Fruit fly (Drosophila melanogaster): Measurements from ENCODE around the gene Bdbt.

Bdbt gene

DNA sequence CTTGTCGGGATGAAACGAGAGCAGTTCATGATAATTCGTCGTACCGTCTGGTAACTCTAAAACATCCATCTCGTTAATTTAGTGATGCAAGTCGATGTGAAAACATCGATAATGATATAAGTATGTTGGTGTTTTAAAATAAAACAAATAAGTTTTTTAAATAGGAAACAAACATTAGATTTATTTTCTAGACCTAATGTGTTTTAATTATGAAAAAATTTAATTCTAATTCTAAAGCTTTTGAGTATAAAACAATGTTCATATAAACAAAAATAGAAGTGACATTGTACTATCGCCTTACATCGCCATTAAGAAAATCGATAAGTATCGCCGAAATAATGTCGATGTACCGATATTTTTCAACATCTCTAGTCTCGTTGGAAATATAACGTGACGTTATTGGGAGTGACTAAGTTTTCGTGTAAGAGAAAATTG, 7.6 kb downstream of the Bdbt start, which contains the start of gene Rab11 (continued):
- TF ChIP-seq Ada2b (GFP tag; IDR thresholded peaks at IDR 0.05) (0 out of 2 replicates have a peak, but pooled peaks have one; percentile 14), Sry-δ (GFP tag; optimal IDR thresholded peaks at IDR 0.05) (peak; percentile 91), maf-S (GFP tag; optimal IDR thresholded peaks at IDR 0.05) (no peak), wdn (GFP tag; IDR thresholded peaks at IDR 0.05) (no peak), CG8765 (GFP tag; IDR thresholded peaks at IDR 0.05) (0 out of 2 replicates have a peak, but pooled peaks have one; percentile 14), CG8089 (GFP tag; optimal IDR thresholded peaks at IDR 0.05) (no peak), Sox100B (GFP tag; optimal IDR thresholded peaks at IDR 0.05) (peak; percentile 32), Bgb (GFP tag; IDR thresholded peaks at IDR 0.05; ENCODE audit: partially characterized antibody) (peak; percentile 91), CG15696 (tag; optimal IDR thresholded peaks at IDR 0.05) (peak; percentile 57), CG8359 (GFP tag; optimal IDR thresholded peaks at IDR 0.05; ENCODE audit: borderline replicate concordance) (no peak), Ets65A (GFP tag) (peak; percentile 8), CG11723 (GFP tag; optimal IDR thresholded peaks at IDR 0.05) (no peak), ab (GFP tag; optimal IDR thresholded peaks at IDR 0.05) (no peak), ac (GFP tag; optimal IDR thresholded peaks at IDR 0.05) (no peak), grn (GFP tag; optimal IDR thresholded peaks at IDR 0.05) (no peak), CG12236 (GFP tag; optimal IDR thresholded peaks at IDR 0.05) (no peak), CG4282 (GFP tag; optimal IDR thresholded peaks at IDR 0.05) (no peak), dati (GFP tag; IDR thresholded peaks at IDR 0.05) (no peak), CG12071 (GFP tag; optimal IDR thresholded peaks at IDR 0.05) (no peak), Antp (GFP tag; optimal IDR thresholded peaks at IDR 0.05) (peak; percentile 4), CG10209 (GFP tag; optimal IDR thresholded peaks at IDR 0.05) (peak; percentile 38), CG34376 (GFP tag; optimal IDR thresholded peaks at IDR 0.05) (peak; percentile 60), nau (GFP tag; optimal IDR thresholded peaks at IDR 0.05) (no peak), ems (GFP tag; optimal IDR thresholded peaks at IDR 0.05) (peak; percentile 68), mam (GFP tag; optimal IDR thresholded peaks at IDR 0.05) (peak; percentile 35), CG1233 (GFP tag; optimal IDR thresholded peaks at IDR 0.05) (peak; percentile 39), ewg (GFP tag; optimal IDR thresholded peaks at IDR 0.05) (peak; percentile 16), Vsx1 (GFP tag; optimal IDR thresholded peaks at IDR 0.05) (peak; percentile 28), crp (GFP tag; optimal IDR thresholded peaks at IDR 0.05) (peak in 1 of 2 experiments; percentile 15), crc (GFP tag; optimal IDR thresholded peaks at IDR 0.05) (no peak), CG31441 (GFP tag; IDR thresholded peaks at IDR 0.05) (peak; percentile 59; the same call in 1 of the 2 replicates), CG11456 (GFP tag; IDR thresholded peaks at IDR 0.05) (0 out of 3 replicates have a peak, but pooled peaks have one; percentile 45), CG3065 (GFP tag; optimal IDR thresholded peaks at IDR 0.05) (peak; percentile 19), Dp (GFP tag; optimal IDR thresholded peaks at IDR 0.05) (peak; percentile 53), gsb-n (tag; optimal IDR thresholded peaks at IDR 0.05) (peak; percentile 15), Lhr (GFP tag; optimal IDR thresholded peaks at IDR 0.05) (peak; percentile 21), vvl (GFP tag; IDR thresholded peaks at IDR 0.05) (peak; percentile 46), dysf (GFP tag; IDR thresholded peaks at IDR 0.05) (peak; percentile 43; the same call in 2 of the 3 replicates), CG6765 (GFP tag; optimal IDR thresholded peaks at IDR 0.05) (no peak), exex (tag; optimal IDR thresholded peaks at IDR 0.05) (peak; percentile 51), Max (GFP tag; optimal IDR thresholded peaks at IDR 0.05) (peak; percentile 71), hb (GFP tag; IDR thresholded peaks at IDR 0.05; ENCODE audit: partially characterized antibody) (peak; percentile 81), so (GFP tag; IDR thresholded peaks at IDR 0.05) (no peak), shn (GFP tag; optimal IDR thresholded peaks at IDR 0.05) (no peak), CG6683 (GFP tag; optimal IDR thresholded peaks at IDR 0.05) (no peak), Fer2 (tag; optimal IDR thresholded peaks at IDR 0.05) (peak; percentile 13), CG11560 (tag; IDR thresholded peaks at IDR 0.05) (no peak), chm (GFP tag; IDR thresholded peaks at IDR 0.05) (no peak), CG16779 (GFP tag; IDR thresholded peaks at IDR 0.05) (no peak), ATbp (GFP tag; optimal IDR thresholded peaks at IDR 0.05) (no peak), CG6175 (GFP tag; IDR thresholded peaks at IDR 0.05) (no peak)
